Fruit fly (Drosophila melanogaster) whole organism, larva: ENCODE results near the gene Snx27.

Source experiments
- noc ChIP-seq: fragments of 200-800 bp; sonication (Bioruptor generic); optimal IDR thresholded peaks from 3 replicates; lab custom pipeline; 2019; ENCODE audit warnings: missing biosample characterization, mild to moderate bottlenecking, missing genetic modification characterization, moderate library complexity

Gene Snx27

DNA sequence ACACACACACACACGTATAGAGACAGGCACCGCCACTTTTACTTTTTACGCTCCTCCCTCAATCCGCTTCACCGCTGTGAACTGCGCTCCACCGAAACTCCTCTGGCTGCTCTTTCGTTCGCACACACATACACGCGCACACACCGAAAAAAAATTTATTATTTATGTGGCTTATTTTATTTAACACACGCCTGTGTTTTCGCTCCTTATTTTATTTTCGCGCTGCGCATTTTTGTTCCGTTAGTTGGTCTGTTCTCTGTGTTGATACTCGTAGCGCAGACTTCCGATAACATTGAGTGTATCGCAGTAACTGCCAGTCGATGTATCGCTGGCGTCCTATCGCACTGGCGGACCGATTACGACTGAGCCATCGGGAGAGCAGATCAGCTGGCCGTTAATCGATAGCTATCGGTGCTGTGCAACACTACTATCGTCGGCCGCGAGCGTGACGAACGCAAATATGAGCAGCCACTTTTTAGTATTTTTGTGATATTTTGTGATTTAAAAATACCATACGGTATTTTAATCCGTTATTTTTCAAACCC is at the start of gene Snx27:
TSS of gene Snx27 (minus strand) at position 356 of the 545 bp plus-strand sequence.
- peak; percentile 46 for TF ChIP-seq noc

- TF ChIP-seq noc = peak; percentile 67
Measured at dm6 chrX:5786559-5786958, 48.7 kb upstream of the Snx27 start.

- TF ChIP-seq noc = peak; percentile 0
Measured at dm6 chrX:5783260-5784040, 45.6 kb upstream of the Snx27 start.

DNA sequence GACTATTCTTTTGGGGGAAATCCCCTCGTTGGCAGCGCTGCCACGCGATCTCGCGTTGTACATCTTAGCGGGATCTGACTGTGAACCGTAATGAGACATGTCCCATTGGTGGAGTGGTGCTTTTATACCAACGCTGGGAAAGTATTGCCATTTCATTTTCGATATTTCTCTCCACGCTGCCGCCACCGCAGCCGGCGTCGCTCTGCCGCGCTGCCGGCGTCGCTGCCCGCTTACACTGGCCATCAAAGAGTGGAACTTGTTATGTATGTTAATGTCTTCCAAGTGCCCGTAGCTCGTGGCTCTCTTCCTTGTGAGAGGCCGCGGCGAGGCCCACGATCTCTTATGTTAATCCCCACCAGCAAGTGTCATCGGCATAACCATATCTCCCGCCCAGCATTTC is 43.7 kb upstream of the Snx27 start, which contains the start of gene CG3108:
TSS of gene CG3108 (minus strand) at position 101 of the 400 bp plus-strand sequence.
- no peak for TF ChIP-seq noc

DNA sequence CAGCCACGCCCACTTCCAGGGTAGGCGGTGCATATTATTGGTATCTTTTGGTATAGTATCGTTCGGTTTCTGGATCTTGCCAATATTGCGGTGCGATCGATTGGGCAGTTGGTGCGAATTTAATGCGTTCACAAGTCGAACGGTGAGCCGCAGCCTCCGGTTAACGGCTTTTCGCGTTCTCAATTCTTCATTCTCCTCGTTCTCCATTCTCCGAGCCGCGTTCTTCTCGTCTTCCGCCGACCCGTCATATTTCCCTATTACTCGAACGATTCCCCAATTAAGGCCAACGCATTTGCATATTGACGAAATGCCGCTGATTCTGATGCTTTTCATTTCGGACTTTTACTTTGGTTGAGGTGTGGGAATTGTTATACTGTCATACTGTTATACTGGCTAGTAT is 38.7 kb upstream of the Snx27 start, which contains the start of gene CG42264:
TSS of gene CG42264 (minus strand) at position 101 of the 400 bp plus-strand sequence.
- TF ChIP-seq noc = no peak

- TF ChIP-seq noc = no peak
Measured at dm6 chrX:5772409-5772808, 34.6 kb upstream of the Snx27 start.

DNA sequence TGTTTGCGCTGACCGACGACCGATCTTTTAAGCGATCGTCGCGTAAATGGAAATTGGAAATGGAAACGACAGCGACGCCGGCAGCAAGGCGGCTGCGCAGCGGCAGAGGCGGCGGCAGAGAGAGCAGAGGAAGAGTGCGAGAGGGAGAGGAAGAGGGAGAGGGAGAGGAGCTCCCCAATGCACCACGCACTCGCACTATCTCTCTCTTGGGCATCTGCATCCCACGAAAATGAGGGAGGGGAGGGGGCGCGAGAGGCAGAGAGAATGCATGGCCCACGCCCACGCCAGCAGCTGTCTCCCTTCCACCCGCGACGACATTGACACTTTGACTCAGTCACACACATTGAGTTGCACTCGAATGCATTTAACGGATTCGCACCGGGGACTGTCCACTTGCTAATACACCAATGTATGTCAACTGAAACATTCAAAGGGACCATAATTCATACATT is 32.9 kb upstream of the Snx27 start, which contains the start of gene CG3097:
TSS of gene CG3097 (minus strand) at position 51 of the 452 bp plus-strand sequence.
- TF ChIP-seq noc = no peak

dm6 chrX:5768602-5769251 is 30.9 kb upstream of the Snx27 start:
- no peak for TF ChIP-seq noc

dm6 chrX:5766732-5767131 is 28.9 kb upstream of the Snx27 start:
- no peak for TF ChIP-seq noc

- TF ChIP-seq noc = peak; percentile 46
Measured at dm6 chrX:5764001-5764892, 26.4 kb upstream of the Snx27 start, which contains the start of the genes MAPk-Ak2 and CG42699. Gene MAPk-Ak2 (minus strand): TSS chrX:5764203. Gene CG42699 (plus strand): TSS chrX:5764553.

DNA sequence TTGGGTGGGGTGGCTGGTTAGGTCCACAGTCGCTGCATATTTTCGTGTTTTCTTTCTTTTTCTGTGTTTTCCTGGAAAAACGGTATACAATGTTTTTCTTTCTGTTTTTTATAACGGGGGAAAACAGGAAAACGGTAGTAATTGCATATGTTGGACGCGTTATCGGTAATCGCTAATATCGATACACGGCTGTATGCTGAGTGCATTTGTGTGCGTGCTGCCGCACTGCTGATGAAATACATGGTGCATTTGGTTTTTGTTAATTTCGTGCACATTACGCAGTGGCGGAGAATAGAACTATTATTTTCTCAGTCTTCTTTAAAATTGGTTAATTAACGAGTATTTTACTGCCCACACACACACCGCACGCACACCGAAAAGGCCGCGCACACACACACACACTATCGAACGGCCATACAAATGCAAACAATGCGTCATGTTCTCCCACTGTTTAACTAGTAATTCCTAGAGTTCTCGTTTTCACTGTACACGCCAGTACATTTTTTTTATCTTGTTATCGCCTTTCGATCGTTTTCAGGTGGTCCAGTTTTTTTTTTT is 25.7 kb upstream of the Snx27 start:
- no peak for TF ChIP-seq noc

DNA sequence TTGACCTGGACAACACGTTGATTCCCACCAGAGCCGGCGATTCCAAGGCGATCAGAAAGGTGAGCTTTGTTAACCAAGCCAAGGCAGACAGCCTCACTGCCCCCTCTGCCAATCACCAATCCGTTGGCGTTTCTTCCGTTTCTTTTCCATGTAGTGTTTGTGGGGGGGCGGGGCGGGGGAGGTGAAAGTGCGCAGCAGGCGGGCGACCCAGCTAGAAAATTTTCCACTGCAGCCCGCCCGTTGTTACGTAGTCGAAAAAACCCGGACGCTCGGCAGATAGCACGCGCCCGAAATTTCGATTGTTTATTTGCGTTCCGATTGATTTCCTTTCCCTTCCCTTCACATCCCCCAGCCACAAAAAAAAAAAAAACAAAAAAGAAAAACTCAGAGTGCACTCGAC is 18.3 kb upstream of the Snx27 start:
- no peak for TF ChIP-seq noc

- TF ChIP-seq noc = peak; percentile 96
Measured at dm6 chrX:5754837-5755828, 17.3 kb upstream of the Snx27 start, which contains the start of the genes lin-52 and CG15771. Gene lin-52 (minus strand): TSS chrX:5754958. Gene CG15771 (plus strand): TSS chrX:5755574.

DNA sequence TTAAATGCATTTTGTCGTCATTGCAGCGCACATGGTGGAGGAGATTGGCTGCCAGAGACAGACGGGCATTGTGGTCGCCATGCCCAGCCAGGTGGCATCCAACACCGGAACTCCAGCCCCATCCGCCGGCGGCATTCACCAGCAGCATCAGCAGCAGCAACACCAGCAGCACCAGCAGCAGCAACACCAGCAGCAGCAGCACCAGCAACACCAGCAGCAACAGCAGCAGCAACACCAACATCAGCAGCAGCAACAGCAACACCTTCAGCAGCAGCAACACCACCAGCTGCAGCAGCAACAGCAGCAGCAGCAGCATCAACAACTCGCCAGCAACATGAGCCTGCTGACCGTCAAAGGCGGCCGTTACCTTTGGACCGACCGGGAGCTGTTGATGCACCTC is 15.0 kb upstream of the Snx27 start:
- no peak for TF ChIP-seq noc
